Worm (Caenorhabditis elegans): ENCODE data around the gene twnk-1.

Gene twnk-1

DNA sequence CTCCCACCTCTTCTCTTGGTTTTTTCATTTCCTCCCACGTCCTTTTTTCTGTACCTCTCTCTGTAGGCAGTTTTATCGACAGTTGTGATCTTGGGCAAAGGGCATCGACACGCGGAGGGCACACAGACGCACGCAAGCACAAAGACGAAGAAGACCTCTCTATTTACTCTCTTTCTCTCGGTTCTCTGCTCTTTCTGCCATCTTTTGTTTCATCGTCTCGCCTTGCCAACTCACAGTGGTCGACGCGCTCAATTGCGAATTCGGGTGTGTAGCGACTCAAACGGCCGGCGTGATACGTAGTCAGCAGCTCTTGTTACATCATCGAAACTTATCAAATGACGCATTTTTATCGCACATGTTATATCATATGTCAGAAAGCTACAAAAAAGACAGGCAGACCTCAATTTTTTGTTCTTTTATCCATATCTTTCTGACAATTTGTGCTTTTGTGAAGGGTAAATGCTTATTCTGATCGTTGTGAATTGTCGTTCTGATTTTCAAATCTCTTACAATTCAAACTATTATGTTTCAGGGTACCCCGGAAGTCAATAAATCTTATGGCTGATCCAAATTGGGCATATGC lies 50.1 kb downstream of the twnk-1 start, which contains the start of gene puf-9 (continued):
- TF ChIP-seq nhr-11 (tag; optimal IDR thresholded peaks at IDR 0.05) (peak; percentile 82), nhr-129 (tag; optimal IDR thresholded peaks at IDR 0.05) (peak; percentile 100), sem-4 (tag; optimal IDR thresholded peaks at IDR 0.05) (peak; percentile 99), nhr-23 (tag; optimal IDR thresholded peaks at IDR 0.05) (no peak), mdl-1 (tag; optimal IDR thresholded peaks at IDR 0.05) (peak; percentile 88 to 98), ceh-16 (tag; optimal IDR thresholded peaks at IDR 0.05) (peak; percentile 95), F13H6.1 (tag; optimal IDR thresholded peaks at IDR 0.05) (peak; percentile 99), peb-1 (tag; optimal IDR thresholded peaks at IDR 0.05) (peak; percentile 93), egl-27 (tag; optimal IDR thresholded peaks at IDR 0.05) (peak; percentile 99), elt-1 (tag; optimal IDR thresholded peaks at IDR 0.05) (peak; percentile 78), nhr-77 (tag; optimal IDR thresholded peaks at IDR 0.05) (peak; percentile 86), Y55F3AM.14 (GFP tag; optimal IDR thresholded peaks at IDR 0.05) (peak; percentile 98), lsy-2 (tag; optimal IDR thresholded peaks at IDR 0.05) (peak; percentile 90 to 97), unc-55 (GFP tag; optimal IDR thresholded peaks at IDR 0.05) (peak; percentile 99), lin-11 (tag; optimal IDR thresholded peaks at IDR 0.05) (peak; percentile 99), dmd-4 (tag; optimal IDR thresholded peaks at IDR 0.05) (peak; percentile 62), unc-62 (GFP tag; optimal IDR thresholded peaks at IDR 0.05) (peak; percentile 95)

All from whole organism, L2 larva.